Worm (Caenorhabditis elegans) whole organism, L3 larva: ENCODE data around the gene rga-5.

Experiments used
- ZK546.5 ChIP-seq: sonication (generic microtip); optimal IDR thresholded peaks from 2 replicates; lab custom pipeline; 2017; ENCODE audit warnings: missing biosample characterization, missing genetic modification characterization
- aly-2 ChIP-seq: fragments of 150-350 bp; optimal IDR thresholded peaks from 2 replicates; lab custom pipeline; 2014; ENCODE audit warnings: missing biosample characterization, missing genetic modification characterization
- hmg-11 ChIP-seq: sonication (generic microtip); optimal IDR thresholded peaks from 2 replicates; lab custom pipeline; 2016; ENCODE audit warnings: missing genetic modification characterization, missing compliant biosample characterization
- lin-15B ChIP-seq: fragments of 150-350 bp; optimal IDR thresholded peaks from 2 replicates; lab custom pipeline; 2014; ENCODE audit warnings: missing biosample characterization, missing genetic modification characterization
- nfya-1 ChIP-seq: sonication (generic microtip); optimal IDR thresholded peaks from 2 replicates; lab custom pipeline; 2017; ENCODE audit warnings: missing genetic modification characterization, mild to moderate bottlenecking, missing compliant biosample characterization, antibody characterized with exemption, moderate library complexity; ENCODE audit not compliant: insufficient read depth
- nhr-67 ChIP-seq: fragments of 150-350 bp; optimal IDR thresholded peaks from 2 replicates; lab custom pipeline; 2014; ENCODE audit warnings: missing biosample characterization, missing genetic modification characterization
- nhr-76 ChIP-seq: fragments of 150-350 bp; sonication (generic microtip); optimal IDR thresholded peaks from 5 replicates; lab custom pipeline; 2014; ENCODE audit warnings: missing biosample characterization, missing genetic modification characterization
- skn-1 ChIP-seq: fragments of 150-350 bp; optimal IDR thresholded peaks from 2 replicates; lab custom pipeline; 2014; ENCODE audit warnings: missing biosample characterization, missing genetic modification characterization
- tbx-2 ChIP-seq: sonication (generic microtip); optimal IDR thresholded peaks from 2 replicates; lab custom pipeline; 2016; ENCODE audit warnings: mild to moderate bottlenecking, missing genetic modification characterization, missing compliant biosample characterization
- unc-39 ChIP-seq: sonication (generic microtip); optimal IDR thresholded peaks from 4 replicates; lab custom pipeline; 2017; ENCODE audit warnings: missing biosample characterization, missing genetic modification characterization
- unc-62 ChIP-seq: fragments of 150-350 bp; sonication (generic microtip); optimal IDR thresholded peaks from 4 replicates; lab custom pipeline; 2014; ENCODE audit warnings: missing biosample characterization, missing genetic modification reagents, missing genetic modification characterization
- ztf-11 ChIP-seq: fragments of 150-350 bp; optimal IDR thresholded peaks from 2 replicates; lab custom pipeline; 2014; ENCODE audit warnings: missing biosample characterization, missing genetic modification characterization

DNA sequence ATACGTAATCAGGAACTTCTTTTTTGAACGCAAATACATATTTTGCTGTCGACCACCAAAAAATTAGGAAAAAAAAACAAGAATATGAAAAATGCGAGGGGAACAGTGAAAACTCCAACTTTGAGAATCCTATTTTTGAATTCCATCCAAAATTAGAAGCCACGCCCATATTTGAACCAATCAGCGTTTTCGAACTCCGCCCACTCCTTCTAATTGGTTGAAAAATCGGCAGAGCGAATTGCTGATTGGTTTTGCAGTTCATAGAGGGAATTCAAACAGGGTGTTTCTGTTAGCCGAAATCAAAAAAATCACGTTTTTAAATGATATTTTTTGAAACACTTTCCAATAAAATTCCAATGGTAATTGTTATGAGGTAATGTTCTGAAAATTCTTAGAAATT, 51.1 kb downstream of the rga-5 start:
- TF ChIP-seq skn-1 (tag; lab: Kevin White, UChicago) (no peak), ZK546.5 (no peak), lin-15B (tag; lab: Kevin White, UChicago) (no peak), unc-62 (GFP tag; lab: Kevin White, UChicago) (no peak), unc-39 (tag; lab: Kevin White, UChicago) (no peak), ztf-11 (tag; lab: Kevin White, UChicago) (no peak), nfya-1 (tag; lab: Kevin White, UChicago) (peak; percentile 63), aly-2 (tag; lab: Kevin White, UChicago) (no peak), nhr-76 (tag; lab: Kevin White, UChicago) (no peak), nhr-67 (tag; lab: Kevin White, UChicago) (no peak), tbx-2 (tag; lab: Kevin White, UChicago) (no peak), hmg-11 (tag; lab: Kevin White, UChicago) (no peak)
